Worm (Caenorhabditis elegans) whole organism, L1 larva: ENCODE data around the gene F08B12.11.

Experiments
- C34B4.2 ChIP-seq: sonication (generic microtip); optimal IDR thresholded peaks from 2 replicates; lab custom pipeline; 2017; ENCODE audit warnings: mild to moderate bottlenecking, missing genetic modification characterization, missing compliant biosample characterization
- aha-1 ChIP-seq: fragments of 150-350 bp; optimal IDR thresholded peaks from 2 replicates; lab custom pipeline; 2014; ENCODE audit warnings: missing biosample characterization, missing genetic modification characterization
- blmp-1 ChIP-seq: fragments of 150-350 bp; optimal IDR thresholded peaks from 2 replicates; lab custom pipeline; 2014; ENCODE audit warnings: missing biosample characterization, missing genetic modification characterization
- ceh-63 ChIP-seq: fragments of 200-800 bp; sonication (Bioruptor generic); optimal IDR thresholded peaks from 2 replicates; lab custom pipeline; 2018; ENCODE audit warnings: mild to moderate bottlenecking, missing genetic modification characterization, missing compliant biosample characterization
- ceh-90 ChIP-seq: sonication (generic microtip); optimal IDR thresholded peaks from 2 replicates; lab custom pipeline; 2016; ENCODE audit warnings: missing genetic modification characterization, missing compliant biosample characterization
- ces-1 ChIP-seq: fragments of 150-350 bp; optimal IDR thresholded peaks from 2 replicates; lab custom pipeline; 2014; ENCODE audit warnings: missing biosample characterization, missing genetic modification reagents, missing genetic modification characterization
- dpl-1 ChIP-seq, 3 experiments: fragments of 150-350 bp in 2 of 3; sonication (generic microtip) in 1 of 3; optimal IDR thresholded peaks; 2 replicates each; lab custom pipeline; 2014 to 2017; ENCODE audit warnings: missing biosample characterization in 3 of 3, missing genetic modification characterization in 3 of 3, missing genetic modification reagents in 3 of 3
- dsc-1 ChIP-seq: sonication (generic microtip); optimal IDR thresholded peaks from 2 replicates; lab custom pipeline; 2016; ENCODE audit warnings: mild to moderate bottlenecking, missing genetic modification characterization, missing compliant biosample characterization
- efl-1 ChIP-seq, 4 experiments: fragments of 150-350 bp; optimal IDR thresholded peaks in 3 of 4; peaks in 1 of 4; 1 replicate in 1 of 4; 2 replicates in 3 of 4; lab custom pipeline; 2014; ENCODE audit warnings: missing biosample characterization in 2 of 4, missing genetic modification characterization in 2 of 4, missing genetic modification reagents in 2 of 4
- efl-3 ChIP-seq: fragments of 200-800 bp; sonication (Bioruptor generic); optimal IDR thresholded peaks from 2 replicates; lab custom pipeline; 2018; ENCODE audit warnings: mild to moderate bottlenecking, missing genetic modification characterization, missing compliant biosample characterization
- egl-13 ChIP-seq: sonication (generic microtip); optimal IDR thresholded peaks from 2 replicates; lab custom pipeline; 2016; ENCODE audit warnings: missing genotype, missing genetic modification reagents, missing genetic modification characterization, missing compliant biosample characterization
- egl-27 ChIP-seq, 2 experiments: fragments of 150-350 bp in 1 of 2; sonication (generic microtip); optimal IDR thresholded peaks; 3 replicates each; lab custom pipeline; 2017 to 2018; ENCODE audit warnings: missing biosample characterization in 2 of 2, missing genetic modification characterization in 2 of 2, missing genetic modification reagents in 2 of 2
- elt-3 ChIP-seq, 6 experiments: fragments of 150-350 bp in 1 of 6; sonication (generic microtip); optimal IDR thresholded peaks; 2 replicates each; lab custom pipeline; 2017 to 2018; ENCODE audit warnings: missing biosample characterization in 6 of 6, missing genetic modification characterization in 6 of 6, inconsistent platforms in 1 of 6
- ets-5 ChIP-seq: fragments of 200-800 bp; sonication (Bioruptor generic); IDR thresholded peaks from 2 replicates; pipeline ENCODE4 v1.3.6; 2022; ENCODE audit warnings: missing genetic modification characterization, missing compliant biosample characterization
- fkh-10 ChIP-seq: sonication (generic microtip); optimal IDR thresholded peaks from 2 replicates; lab custom pipeline; 2017; ENCODE audit warnings: missing biosample characterization, missing genetic modification reagents, missing genetic modification characterization
- fkh-8 ChIP-seq: sonication (generic microtip); optimal IDR thresholded peaks from 2 replicates; lab custom pipeline; 2016; ENCODE audit warnings: mild to moderate bottlenecking, missing genetic modification characterization, missing compliant biosample characterization
- fos-1 ChIP-seq: fragments of 150-350 bp; optimal IDR thresholded peaks from 2 replicates; lab custom pipeline; 2014; ENCODE audit warnings: missing biosample characterization, missing genetic modification characterization
- grh-1 ChIP-seq: fragments of 200-800 bp; sonication (Bioruptor generic); IDR thresholded peaks from 2 replicates; pipeline ENCODE4 v1.3.6; 2022; ENCODE audit warnings: missing genetic modification reagents, missing genetic modification characterization, missing compliant biosample characterization
- hlh-4 ChIP-seq: sonication (generic microtip); optimal IDR thresholded peaks from 2 replicates; lab custom pipeline; 2016; ENCODE audit warnings: mild to moderate bottlenecking, missing genetic modification characterization, missing compliant biosample characterization
- irx-1 ChIP-seq: sonication (generic microtip); optimal IDR thresholded peaks from 2 replicates; lab custom pipeline; 2016; ENCODE audit warnings: missing genetic modification characterization, missing compliant biosample characterization
- jun-1 ChIP-seq: fragments of 150-350 bp; optimal IDR thresholded peaks from 2 replicates; lab custom pipeline; 2014; ENCODE audit warnings: missing biosample characterization, missing genetic modification reagents, missing genetic modification characterization
- lin-13 ChIP-seq: fragments of 150-350 bp; optimal IDR thresholded peaks from 2 replicates; lab custom pipeline; 2014; ENCODE audit warnings: missing biosample characterization, missing genetic modification reagents, missing genetic modification characterization
- lin-14 ChIP-seq: fragments of 200-800 bp; sonication (Bioruptor generic); optimal IDR thresholded peaks from 2 replicates; lab custom pipeline; 2018; ENCODE audit warnings: mild to moderate bottlenecking, missing genetic modification characterization, moderate library complexity, missing compliant biosample characterization
- lin-15B ChIP-seq: fragments of 150-350 bp; sonication (generic microtip); optimal IDR thresholded peaks from 3 replicates; lab custom pipeline; 2014; ENCODE audit warnings: missing biosample characterization, missing genetic modification characterization
- lir-3 ChIP-seq: sonication (generic microtip); optimal IDR thresholded peaks from 2 replicates; lab custom pipeline; 2016; ENCODE audit warnings: mild to moderate bottlenecking, missing genetic modification characterization, moderate library complexity, missing compliant biosample characterization; ENCODE audit not compliant: poor library complexity
- lsy-2 ChIP-seq, 2 experiments: fragments of 150-350 bp; optimal IDR thresholded peaks; 2 replicates each; lab custom pipeline; 2014; ENCODE audit warnings: missing biosample characterization in 2 of 2, missing genetic modification characterization in 2 of 2
- mab-9 ChIP-seq: fragments of 200-800 bp; sonication (Bioruptor generic); IDR thresholded peaks from 2 replicates; pipeline ENCODE4 v1.3.6; 2022; ENCODE audit warnings: missing genetic modification reagents, missing genetic modification characterization, missing compliant biosample characterization
- mdl-1 ChIP-seq, 2 experiments: fragments of 150-350 bp; optimal IDR thresholded peaks; 2 replicates each; lab custom pipeline; 2014 to 2017; ENCODE audit warnings: missing biosample characterization in 2 of 2, missing genetic modification characterization in 2 of 2, inconsistent platforms in 1 of 2
- mep-1 ChIP-seq: fragments of 150-350 bp; optimal IDR thresholded peaks from 2 replicates; lab custom pipeline; 2014; ENCODE audit warnings: missing biosample characterization, missing genetic modification characterization
- nhr-11 ChIP-seq: fragments of 150-350 bp; optimal IDR thresholded peaks from 2 replicates; lab custom pipeline; 2014; ENCODE audit warnings: missing biosample characterization, missing genetic modification characterization
- nhr-12 ChIP-seq: sonication (generic microtip); optimal IDR thresholded peaks from 2 replicates; lab custom pipeline; 2017; ENCODE audit warnings: missing biosample characterization, missing genetic modification characterization
- nhr-19 ChIP-seq: fragments of 200-800 bp; sonication (Bioruptor generic); conservative IDR thresholded peaks from 2 replicates; pipeline ENCODE4 v1.3.6; 2022; ENCODE audit warnings: missing genetic modification characterization, missing compliant biosample characterization
- nhr-237 ChIP-seq: fragments of 150-350 bp; optimal IDR thresholded peaks from 2 replicates; lab custom pipeline; 2014; ENCODE audit warnings: missing biosample characterization, missing genetic modification characterization
- nhr-28 ChIP-seq: fragments of 150-350 bp; optimal IDR thresholded peaks from 2 replicates; lab custom pipeline; 2014; ENCODE audit warnings: missing biosample characterization, missing genetic modification characterization
- nhr-76 ChIP-seq: sonication (generic microtip); optimal IDR thresholded peaks from 2 replicates; lab custom pipeline; 2017; ENCODE audit warnings: missing biosample characterization, missing genetic modification characterization
- nhr-77 ChIP-seq: fragments of 150-350 bp; optimal IDR thresholded peaks from 2 replicates; lab custom pipeline; 2014; ENCODE audit warnings: missing biosample characterization, missing genetic modification characterization
- nhr-84 ChIP-seq: sonication (generic microtip); optimal IDR thresholded peaks from 2 replicates; lab custom pipeline; 2017; ENCODE audit warnings: missing biosample characterization, missing genetic modification characterization
- pax-3 ChIP-seq: fragments of 200-800 bp; sonication (Bioruptor generic); optimal IDR thresholded peaks from 2 replicates; lab custom pipeline; 2018; ENCODE audit warnings: mild to moderate bottlenecking, missing genetic modification characterization, moderate library complexity, missing compliant biosample characterization
- pqm-1 ChIP-seq: sonication (generic microtip); optimal IDR thresholded peaks from 3 replicates; lab custom pipeline; 2017; ENCODE audit warnings: missing biosample characterization, missing genetic modification characterization
- rnt-1 ChIP-seq: sonication (generic microtip); optimal IDR thresholded peaks from 2 replicates; lab custom pipeline; 2016; ENCODE audit warnings: mild to moderate bottlenecking, missing genetic modification characterization, moderate library complexity, missing compliant biosample characterization
- snpc-4 ChIP-seq: fragments of 150-350 bp; optimal IDR thresholded peaks from 2 replicates; lab custom pipeline; 2014; ENCODE audit warnings: missing biosample characterization, missing genetic modification characterization
- snu-23 ChIP-seq: sonication (generic microtip); optimal IDR thresholded peaks from 2 replicates; lab custom pipeline; 2016; ENCODE audit warnings: missing genetic modification characterization, missing compliant biosample characterization
- sup-37 ChIP-seq: fragments of 200-800 bp; sonication (Bioruptor generic); optimal IDR thresholded peaks from 2 replicates; lab custom pipeline; 2018; ENCODE audit warnings: mild to moderate bottlenecking, missing genetic modification characterization, missing compliant biosample characterization
- swsn-7 ChIP-seq: sonication (generic microtip); optimal IDR thresholded peaks from 2 replicates; lab custom pipeline; 2016; ENCODE audit warnings: missing genetic modification characterization, missing compliant biosample characterization
- tbx-2 ChIP-seq: sonication (generic microtip); optimal IDR thresholded peaks from 2 replicates; lab custom pipeline; 2016; ENCODE audit warnings: missing genetic modification characterization, missing compliant biosample characterization
- tlp-1 ChIP-seq: fragments of 150-350 bp; optimal IDR thresholded peaks from 2 replicates; lab custom pipeline; 2014; ENCODE audit warnings: missing biosample characterization, missing genetic modification characterization
- unc-130 ChIP-seq: fragments of 150-350 bp; optimal IDR thresholded peaks from 2 replicates; lab custom pipeline; 2017; ENCODE audit warnings: missing biosample characterization, missing genetic modification characterization, inconsistent platforms
- unc-30 ChIP-seq: sonication (generic microtip); optimal IDR thresholded peaks from 2 replicates; lab custom pipeline; 2017; ENCODE audit warnings: missing biosample characterization, missing genetic modification characterization
- unc-86 ChIP-seq: sonication (generic microtip); optimal IDR thresholded peaks from 2 replicates; lab custom pipeline; 2016; ENCODE audit warnings: missing genetic modification characterization, missing compliant biosample characterization
- unc-98 ChIP-seq: fragments of 200-800 bp; sonication (Bioruptor generic); IDR thresholded peaks from 2 replicates; pipeline ENCODE4 v1.3.6; 2022; ENCODE audit warnings: missing genetic modification characterization, missing compliant biosample characterization
- vab-15 ChIP-seq: sonication (generic microtip); optimal IDR thresholded peaks from 2 replicates; lab custom pipeline; 2017; ENCODE audit warnings: missing genotype, mild to moderate bottlenecking, missing genetic modification characterization, missing compliant biosample characterization
- zip-4 ChIP-seq: fragments of 200-800 bp; sonication (Bioruptor generic); optimal IDR thresholded peaks from 2 replicates; lab custom pipeline; 2018; ENCODE audit warnings: mild to moderate bottlenecking, missing genetic modification characterization, moderate library complexity, missing compliant biosample characterization
- ztf-11 ChIP-seq, 2 experiments: sonication (generic microtip); optimal IDR thresholded peaks; 2 replicates each; lab custom pipeline; 2016 to 2017; ENCODE audit warnings: missing genetic modification characterization in 2 of 2, missing biosample characterization in 1 of 2, missing compliant biosample characterization in 1 of 2

The F08B12.11 gene

DNA sequence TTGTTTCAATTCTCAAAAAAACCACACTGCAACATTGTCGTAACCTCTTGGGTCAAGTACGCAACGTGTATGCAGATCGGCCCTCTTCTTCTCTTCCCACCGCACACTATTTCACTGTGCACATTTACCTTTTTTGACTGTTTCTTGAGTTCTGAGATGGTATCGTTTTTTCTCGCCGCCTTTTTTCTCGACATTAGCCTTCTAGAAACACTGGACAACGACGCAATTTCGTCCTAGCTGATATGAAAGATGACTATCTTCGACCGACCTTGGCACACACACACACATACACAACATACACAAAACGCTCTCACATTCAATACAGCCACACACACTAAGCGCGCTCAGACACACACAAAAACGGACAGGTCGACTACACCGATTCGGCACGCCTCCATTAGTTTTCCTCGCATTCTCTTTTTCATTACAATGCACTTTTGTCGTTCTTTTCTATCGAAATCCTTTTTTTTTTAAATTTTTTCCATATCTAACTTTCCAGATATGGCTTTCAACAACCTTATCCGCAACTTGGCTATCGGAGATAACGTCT, 45.4 kb upstream of the F08B12.11 start, which contains the start of gene aco-1 (continued):
- TF ChIP-seq lsy-2 (tag; optimal IDR thresholded peaks at IDR 0.05; lab: Kevin White, UChicago) (peak in 1 of 2 experiments; percentile 54), blmp-1 (tag; lab: Kevin White, UChicago) (peak; percentile 44), lin-13 (GFP tag; lab: Kevin White, UChicago) (no peak), lir-3 (tag; lab: Kevin White, UChicago) (no peak), mab-9 (GFP tag; lab: Robert Waterston, UW) (no peak), ces-1 (GFP tag; lab: Kevin White, UChicago) (no peak), egl-27 (tag; optimal IDR thresholded peaks at IDR 0.05; lab: Kevin White, UChicago) (no peak), ceh-63 (GFP tag; lab: Kevin White, UChicago) (no peak), nhr-28 (no peak), nhr-11 (no peak), zip-4 (no peak), efl-3 (GFP tag; lab: Kevin White, UChicago) (peak; percentile 35), tlp-1 (tag; lab: Kevin White, UChicago) (no peak), nhr-237 (tag; lab: Kevin White, UChicago) (no peak), rnt-1 (tag; lab: Kevin White, UChicago) (peak; percentile 60), dsc-1 (tag; lab: Kevin White, UChicago) (no peak), lin-15B (tag; lab: Kevin White, UChicago) (no peak), sup-37 (GFP tag; lab: Kevin White, UChicago) (no peak), unc-30 (tag; lab: Kevin White, UChicago) (no peak), irx-1 (tag; lab: Kevin White, UChicago) (no peak), vab-15 (tag; lab: Kevin White, UChicago) (no peak), unc-98 (GFP tag; lab: Robert Waterston, UW) (no peak), nhr-19 (GFP tag; lab: Robert Waterston, UW) (0 out of 2 replicates have a peak, but pooled peaks have one; percentile 33), snpc-4 (tag; lab: Kevin White, UChicago) (no peak), nhr-84 (tag; lab: Kevin White, UChicago) (no peak), nhr-12 (no peak), dpl-1 (GFP tag; optimal IDR thresholded peaks at IDR 0.05; lab: Kevin White, UChicago) (peak in 2 of 3 experiments; percentile 28 to 30), elt-3 (tag; optimal IDR thresholded peaks at IDR 0.05; lab: Kevin White, UChicago) (peak in 2 of 6 experiments; percentile 34 to 40), fos-1 (tag; lab: Kevin White, UChicago) (no peak), fkh-10 (no peak), hlh-4 (tag; lab: Kevin White, UChicago) (no peak), ets-5 (no peak), nhr-76 (tag; lab: Kevin White, UChicago) (no peak), grh-1 (GFP tag; lab: Robert Waterston, UW) (no peak), ztf-11 (tag; optimal IDR thresholded peaks at IDR 0.05; lab: Kevin White, UChicago) (no peak), efl-1 (optimal IDR thresholded peaks at IDR 0.05; lab: Kevin White, UChicago) (peak; percentile 27 to 31), efl-1 (GFP tag; optimal IDR thresholded peaks at IDR 0.05 in 1 of 2; lab: Kevin White, UChicago) (no peak), mep-1 (peak; percentile 50), unc-130 (tag; lab: Kevin White, UChicago) (peak; percentile 47), fkh-8 (tag; lab: Kevin White, UChicago) (no peak), pax-3 (tag; lab: Kevin White, UChicago) (no peak), lin-14 (GFP tag; lab: Kevin White, UChicago) (peak; percentile 78), C34B4.2 (tag; lab: Kevin White, UChicago) (no peak), nhr-77 (tag; lab: Kevin White, UChicago) (peak; percentile 9), jun-1 (tag; lab: Kevin White, UChicago) (no peak), mdl-1 (tag; optimal IDR thresholded peaks at IDR 0.05; lab: Kevin White, UChicago) (peak in 1 of 2 experiments; percentile 9), tbx-2 (tag; lab: Kevin White, UChicago) (no peak), unc-86 (no peak), snu-23 (GFP tag; lab: Kevin White, UChicago) (peak; percentile 69), pqm-1 (tag; lab: Kevin White, UChicago) (no peak), swsn-7 (tag; lab: Kevin White, UChicago) (peak; percentile 34), aha-1 (no peak), ceh-90 (tag; lab: Kevin White, UChicago) (no peak), egl-13 (tag; lab: Kevin White, UChicago) (no peak)
